Fruit fly (Drosophila melanogaster) whole organism, prepupa: ENCODE results near the gene CG9550.

ENCODE experiments used
- Blimp-1 ChIP-seq: fragments of 200-800 bp; sonication (Bioruptor generic); optimal IDR thresholded peaks from 3 replicates; lab custom pipeline; 2017; ENCODE audit warnings: missing biosample characterization, missing genetic modification characterization, mild to moderate bottlenecking, moderate library complexity, missing genetic modification reagents
- CG10669 ChIP-seq: fragments of 200-800 bp; sonication (Bioruptor generic); optimal IDR thresholded peaks from 3 replicates; lab custom pipeline; 2018; ENCODE audit warnings: missing biosample characterization, mild to moderate bottlenecking, missing genetic modification characterization, moderate library complexity
- CG11294 ChIP-seq: fragments of 200-800 bp; sonication (Bioruptor generic); IDR thresholded peaks from 2 replicates; pipeline ENCODE4 v1.3.6; 2022; ENCODE audit warnings: missing biosample characterization, missing genetic modification characterization
- CG11902 ChIP-seq: fragments of 200-800 bp; sonication (Bioruptor generic); optimal IDR thresholded peaks from 3 replicates; lab custom pipeline; 2016; ENCODE audit warnings: missing biosample characterization, missing genetic modification characterization
- CG16779 ChIP-seq: fragments of 200-800 bp; sonication (Bioruptor generic); optimal IDR thresholded peaks from 3 replicates; lab custom pipeline; 2017; ENCODE audit warnings: missing biosample characterization, mild to moderate bottlenecking, missing genetic modification characterization
- CG3032 ChIP-seq: fragments of 200-800 bp; optimal IDR thresholded peaks from 2 replicates; lab custom pipeline; 2019; ENCODE audit warnings: missing biosample characterization, mild to moderate bottlenecking, missing genetic modification characterization, moderate library complexity
- CG31627 ChIP-seq: fragments of 200-800 bp; sonication (Bioruptor generic); optimal IDR thresholded peaks from 3 replicates; lab custom pipeline; 2016; ENCODE audit warnings: missing biosample characterization, missing genetic modification characterization
- CG34406 ChIP-seq: fragments of 200-800 bp; sonication (Bioruptor generic); optimal IDR thresholded peaks from 3 replicates; lab custom pipeline; 2016; ENCODE audit warnings: missing biosample characterization, missing genetic modification characterization
- CG4318 ChIP-seq: fragments of 200-800 bp; sonication (Bioruptor generic); optimal IDR thresholded peaks from 3 replicates; lab custom pipeline; 2017; ENCODE audit warnings: missing biosample characterization, mild to moderate bottlenecking, missing genetic modification characterization
- CG6163 ChIP-seq: fragments of 200-800 bp; sonication (Bioruptor generic); IDR thresholded peaks from 3 replicates; pipeline ENCODE4 v1.3.6; 2022; ENCODE audit warnings: missing biosample characterization, missing genetic modification characterization
- CG6792 ChIP-seq: fragments of 200-800 bp; sonication (Bioruptor generic); optimal IDR thresholded peaks from 3 replicates; lab custom pipeline; 2016; ENCODE audit warnings: missing biosample characterization, missing genetic modification characterization
- CG6808 ChIP-seq: fragments of 200-800 bp; sonication (Bioruptor generic); optimal IDR thresholded peaks from 3 replicates; lab custom pipeline; 2017; ENCODE audit warnings: missing biosample characterization, missing genetic modification characterization, mild to moderate bottlenecking, moderate library complexity, missing genetic modification reagents
- CG7368 ChIP-seq: fragments of 200-800 bp; sonication (Bioruptor generic); optimal IDR thresholded peaks from 3 replicates; lab custom pipeline; 2016; ENCODE audit warnings: missing biosample characterization, missing genetic modification characterization
- CG8319 ChIP-seq: fragments of 200-800 bp; sonication (Bioruptor generic); optimal IDR thresholded peaks from 3 replicates; lab custom pipeline; 2016; ENCODE audit warnings: missing biosample characterization, missing genetic modification characterization
- CG8632 ChIP-seq: fragments of 200-800 bp; sonication (Bioruptor generic); optimal IDR thresholded peaks from 3 replicates; lab custom pipeline; 2016; ENCODE audit warnings: missing biosample characterization, missing genetic modification characterization
- CG9139 ChIP-seq: fragments of 200-800 bp; sonication (Bioruptor generic); optimal IDR thresholded peaks from 3 replicates; lab custom pipeline; 2017; ENCODE audit warnings: missing biosample characterization, mild to moderate bottlenecking, missing genetic modification characterization
- Eip75B ChIP-seq: fragments of 200-800 bp; sonication (Bioruptor generic); optimal IDR thresholded peaks from 3 replicates; lab custom pipeline; 2016; ENCODE audit warnings: missing biosample characterization, missing genetic modification characterization
- Eip78C ChIP-seq: fragments of 200-800 bp; sonication (Bioruptor generic); peaks from one replicate; lab custom pipeline; 2016; ENCODE audit warnings: missing biosample characterization, missing genetic modification characterization
- Eip93F ChIP-seq: fragments of 200-800 bp; sonication (Bioruptor generic); optimal IDR thresholded peaks from 2 replicates; lab custom pipeline; 2016; ENCODE audit warnings: missing biosample characterization, mild to moderate bottlenecking, missing genetic modification characterization
- Ets96B ChIP-seq: fragments of 200-800 bp; optimal IDR thresholded peaks from 2 replicates; lab custom pipeline; 2019; ENCODE audit warnings: missing biosample characterization, mild to moderate bottlenecking, missing genetic modification characterization, moderate library complexity
- Hr38 ChIP-seq: sonication (Bioruptor generic); optimal IDR thresholded peaks from 2 replicates; lab custom pipeline; 2016; ENCODE audit warnings: missing biosample characterization, missing genetic modification characterization
- Hr39 ChIP-seq: fragments of 200-800 bp; sonication (Bioruptor generic); optimal IDR thresholded peaks from 2 replicates; lab custom pipeline; 2016; ENCODE audit warnings: missing biosample characterization, missing genetic modification characterization
- Hr4 ChIP-seq: fragments of 200-800 bp; sonication (Bioruptor generic); optimal IDR thresholded peaks from 3 replicates; lab custom pipeline; 2016; ENCODE audit warnings: missing biosample characterization, missing genetic modification characterization
- OdsH ChIP-seq: fragments of 200-800 bp; sonication (Bioruptor generic); optimal IDR thresholded peaks from 3 replicates; lab custom pipeline; 2016; ENCODE audit warnings: missing biosample characterization, missing genetic modification characterization
- Smox ChIP-seq: fragments of 200-800 bp; sonication (Bioruptor generic); optimal IDR thresholded peaks from 3 replicates; lab custom pipeline; 2016; ENCODE audit warnings: missing biosample characterization, missing genetic modification characterization
- Sox15 ChIP-seq: fragments of 200-800 bp; sonication (Bioruptor generic); optimal IDR thresholded peaks from 3 replicates; lab custom pipeline; 2016; ENCODE audit warnings: missing biosample characterization, missing genetic modification characterization
- achi ChIP-seq: fragments of 200-800 bp; sonication (Bioruptor generic); optimal IDR thresholded peaks from 3 replicates; lab custom pipeline; 2016; ENCODE audit warnings: missing biosample characterization, missing genetic modification characterization
- dac ChIP-seq: fragments of 200-800 bp; sonication (Bioruptor generic); optimal IDR thresholded peaks from 2 replicates; lab custom pipeline; 2017; ENCODE audit warnings: missing biosample characterization, mild to moderate bottlenecking, missing genetic modification characterization
- dsx ChIP-seq: fragments of 200-800 bp; optimal IDR thresholded peaks from 3 replicates; lab custom pipeline; 2019; ENCODE audit warnings: missing biosample characterization, mild to moderate bottlenecking, missing genetic modification characterization, moderate library complexity; ENCODE audit not compliant: poor library complexity, severe bottlenecking
- eg ChIP-seq: fragments of 200-800 bp; sonication (Bioruptor generic); IDR thresholded peaks from 3 replicates; pipeline ENCODE4 v1.3.6; 2022; ENCODE audit warnings: missing biosample characterization, missing genetic modification characterization
- fd59A ChIP-seq: fragments of 200-800 bp; sonication (Bioruptor generic); optimal IDR thresholded peaks from 2 replicates; lab custom pipeline; 2017; ENCODE audit warnings: missing biosample characterization, mild to moderate bottlenecking, missing genetic modification characterization, missing genetic modification reagents
- fkh ChIP-seq: fragments of 200-800 bp; sonication (Bioruptor generic); optimal IDR thresholded peaks from 3 replicates; lab custom pipeline; 2017; ENCODE audit warnings: missing biosample characterization, mild to moderate bottlenecking, missing genetic modification characterization, moderate library complexity
- salr ChIP-seq, 2 experiments: fragments of 200-800 bp; sonication (Bioruptor generic); optimal IDR thresholded peaks; 3 replicates each; lab custom pipeline; 2016 to 2018; ENCODE audit warnings: missing biosample characterization in 2 of 2, missing genetic modification characterization in 2 of 2, mild to moderate bottlenecking in 1 of 2
- svp ChIP-seq: fragments of 200-800 bp; sonication (Bioruptor generic); peaks from one replicate; lab custom pipeline; 2016; ENCODE audit warnings: missing biosample characterization, missing genetic modification characterization
- topi ChIP-seq: fragments of 200-800 bp; sonication (Bioruptor generic); optimal IDR thresholded peaks from 3 replicates; lab custom pipeline; 2016; ENCODE audit warnings: missing biosample characterization, missing genetic modification characterization
- vri ChIP-seq: fragments of 200-800 bp; sonication (Bioruptor generic); optimal IDR thresholded peaks from 3 replicates; lab custom pipeline; 2016; ENCODE audit warnings: missing biosample characterization, mild to moderate bottlenecking, missing genetic modification characterization

CG9550 gene

DNA sequence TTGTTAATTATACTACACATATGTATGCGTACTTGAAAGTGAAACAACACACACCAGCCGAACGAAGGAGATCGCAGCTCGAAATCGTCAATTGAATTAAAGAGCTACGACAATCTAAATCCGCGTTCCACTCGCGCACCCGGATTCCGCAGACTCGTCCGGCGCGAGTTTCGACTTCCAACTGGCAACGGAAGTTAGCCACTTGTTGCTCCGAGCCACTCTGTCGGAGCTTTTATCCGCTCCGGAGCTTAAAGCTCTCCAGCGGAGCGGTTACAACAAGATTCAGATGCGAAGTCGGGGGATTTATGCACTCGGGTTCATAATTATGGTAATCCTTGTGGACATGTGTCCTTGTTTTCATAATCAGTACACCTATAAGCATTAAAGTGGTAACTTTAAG, 31.4 kb upstream of the CG9550 start, which contains the start of gene Rchy1 (continued):
- no peak for TF ChIP-seq CG7368 (GFP tag; lab: Kevin White, UChicago)
- no peak for TF ChIP-seq CG34406 (GFP tag; lab: Kevin White, UChicago)
- TF ChIP-seq Hr39 (GFP tag; lab: Kevin White, UChicago), result no peak
- no peak for TF ChIP-seq fd59A
- no peak for TF ChIP-seq achi (GFP tag; lab: Kevin White, UChicago)
- no peak for TF ChIP-seq dsx

DNA sequence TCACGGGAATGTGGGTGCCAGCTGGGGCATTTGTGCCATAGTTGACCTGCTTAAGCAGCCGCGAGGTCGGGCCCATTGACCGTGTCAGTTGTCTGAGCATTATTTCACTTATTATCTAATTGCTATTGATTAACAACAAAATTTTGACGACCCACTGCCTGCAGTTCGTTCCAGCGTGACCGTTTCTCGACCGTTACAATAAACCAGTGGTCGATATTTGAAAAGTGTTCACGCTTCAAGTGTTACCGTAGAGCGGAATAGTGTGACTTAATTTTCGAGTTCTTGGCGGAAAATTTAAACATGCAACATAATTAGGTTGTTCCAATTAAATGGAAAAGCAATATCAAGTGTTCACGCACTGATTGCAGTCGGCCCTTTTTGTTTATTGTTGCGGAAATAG, 29.3 kb upstream of the CG9550 start, which contains the start of gene HemK1:
HemK1 (minus strand) TSS at position 190 of the 400 bp plus-strand sequence.
- no peak for TF ChIP-seq salr (GFP tag; optimal IDR thresholded peaks at IDR 0.05; lab: Kevin White, UChicago)
- TF ChIP-seq eg, result no peak
- TF ChIP-seq CG34406 (GFP tag; lab: Kevin White, UChicago), result no peak
- TF ChIP-seq fkh (GFP tag; lab: Kevin White, UChicago), result no peak
- no peak for TF ChIP-seq Blimp-1
- TF ChIP-seq Sox15 (GFP tag; lab: Kevin White, UChicago), result no peak
- no peak for TF ChIP-seq CG31627 (GFP tag; lab: Kevin White, UChicago)
- peak; percentile 40 for TF ChIP-seq Hr39 (GFP tag; lab: Kevin White, UChicago)
- TF ChIP-seq achi (GFP tag; lab: Kevin White, UChicago), result no peak
- TF ChIP-seq topi, result no peak
- TF ChIP-seq CG11902 (GFP tag; lab: Kevin White, UChicago), result no peak
- TF ChIP-seq CG8319 (GFP tag; lab: Kevin White, UChicago), result no peak
- peak; percentile 28 for TF ChIP-seq vri (GFP tag; lab: Kevin White, UChicago)
- TF ChIP-seq CG11294 (GFP tag; lab: Robert Waterston, UW), result no peak
- no peak for TF ChIP-seq dac (GFP tag; lab: Kevin White, UChicago)
- peak; percentile 17 for TF ChIP-seq Eip75B (GFP tag; lab: Kevin White, UChicago)
- TF ChIP-seq CG6792 (GFP tag; lab: Kevin White, UChicago), result no peak
- TF ChIP-seq Eip93F, result no peak
- TF ChIP-seq CG10669 (GFP tag; lab: Kevin White, UChicago), result no peak
- TF ChIP-seq Smox, result no peak
- no peak for TF ChIP-seq CG6808
- no peak for TF ChIP-seq Ets96B
- no peak for TF ChIP-seq CG3032 (tag; lab: Kevin White, UChicago)
- no peak for TF ChIP-seq CG8632
- no peak for TF ChIP-seq dsx
- no peak for TF ChIP-seq Hr38 (GFP tag; lab: Kevin White, UChicago)
- TF ChIP-seq CG9139 (GFP tag; lab: Kevin White, UChicago), result no peak
- no peak for TF ChIP-seq OdsH (GFP tag; lab: Kevin White, UChicago)
- no peak for TF ChIP-seq CG4318 (GFP tag; lab: Kevin White, UChicago)
- peak; percentile 64 for TF ChIP-seq Eip78C (GFP tag; lab: Kevin White, UChicago)

DNA sequence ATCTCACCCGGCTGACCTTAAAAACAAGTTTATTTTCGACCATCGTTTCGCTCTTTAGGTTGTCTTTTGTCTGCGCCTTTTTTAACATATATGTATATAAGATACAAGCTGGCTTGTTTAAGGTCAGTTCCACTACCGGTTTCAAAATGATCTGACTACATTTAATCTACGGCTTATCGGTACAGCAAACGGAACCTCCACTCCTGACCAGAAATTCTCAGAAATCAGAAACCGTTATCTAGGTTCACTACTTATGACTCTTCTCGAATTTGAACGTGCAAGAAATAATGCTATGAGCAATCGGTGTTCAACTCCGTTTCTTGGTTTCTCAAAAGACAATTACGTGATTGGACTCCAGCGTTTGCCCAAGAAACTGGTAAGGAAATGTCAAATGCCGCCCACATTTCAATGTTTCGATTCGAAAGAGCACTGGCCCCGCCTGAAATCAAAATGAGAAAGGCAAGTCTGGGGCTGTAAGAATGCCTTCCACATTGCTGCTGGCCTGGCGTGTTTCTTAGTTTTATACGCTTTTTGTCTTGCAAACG, 26.7 kb upstream of the CG9550 start:
- TF ChIP-seq CG9139 (GFP tag; lab: Kevin White, UChicago), result no peak
- peak; percentile 35 for TF ChIP-seq Eip78C (GFP tag; lab: Kevin White, UChicago)
- TF ChIP-seq CG7368 (GFP tag; lab: Kevin White, UChicago), result no peak
- TF ChIP-seq Eip75B (GFP tag; lab: Kevin White, UChicago), result peak; percentile 1
- TF ChIP-seq Blimp-1, result no peak
- no peak for TF ChIP-seq CG6808
- no peak for TF ChIP-seq CG10669 (GFP tag; lab: Kevin White, UChicago)
- no peak for TF ChIP-seq Hr4
- peak; percentile 13 for TF ChIP-seq svp (GFP tag; lab: Kevin White, UChicago)
- TF ChIP-seq CG6163 (GFP tag; lab: Robert Waterston, UW), result no peak
- TF ChIP-seq CG16779 (tag; lab: Kevin White, UChicago), result no peak
- TF ChIP-seq CG3032 (tag; lab: Kevin White, UChicago), result no peak
